Worm (Caenorhabditis elegans) whole organism, early embryonic: ENCODE measurements around the gene T22D1.1.

ENCODE experiments used
- F13C5.2 ChIP-seq: sonication (generic microtip); optimal IDR thresholded peaks from 2 replicates; lab custom pipeline; 2017; ENCODE audit warnings: mild to moderate bottlenecking, missing genetic modification characterization, inconsistent platforms, missing compliant biosample characterization
- aly-1 ChIP-seq: sonication (generic microtip); optimal IDR thresholded peaks from 2 replicates; lab custom pipeline; 2016; ENCODE audit warnings: missing genetic modification characterization, missing compliant biosample characterization
- ama-1 ChIP-seq: fragments of 150-350 bp; optimal IDR thresholded peaks from 2 replicates; lab custom pipeline; 2014
- ceh-36 ChIP-seq: sonication (generic microtip); optimal IDR thresholded peaks from 2 replicates; lab custom pipeline; 2016; ENCODE audit warnings: missing genetic modification characterization, inconsistent platforms, missing compliant biosample characterization
- ets-7 ChIP-seq: sonication (generic microtip); optimal IDR thresholded peaks from 2 replicates; lab custom pipeline; 2016; ENCODE audit warnings: missing genotype, missing genetic modification characterization, missing compliant biosample characterization
- hmg-4 ChIP-seq: fragments of 200-800 bp; sonication (Bioruptor generic); optimal IDR thresholded peaks from 2 replicates; lab custom pipeline; 2018; ENCODE audit warnings: mild to moderate bottlenecking, missing genetic modification characterization, missing compliant biosample characterization
- hnd-1 ChIP-seq: sonication (generic microtip); optimal IDR thresholded peaks from 2 replicates; lab custom pipeline; 2016; ENCODE audit warnings: missing genetic modification characterization, missing compliant biosample characterization
- pes-1 ChIP-seq: fragments of 200-800 bp; sonication (Bioruptor generic); IDR thresholded peaks from 2 replicates; pipeline ENCODE4 v1.3.6; 2022; ENCODE audit warnings: missing genetic modification reagents, missing genetic modification characterization, missing compliant biosample characterization
- scrt-1 ChIP-seq: fragments of 200-800 bp; sonication (Bioruptor generic); IDR thresholded peaks from 2 replicates; pipeline ENCODE4 v1.3.6; 2022; ENCODE audit warnings: missing genetic modification characterization, missing compliant biosample characterization
- sea-1 ChIP-seq: fragments of 200-800 bp; sonication (Bioruptor generic); conservative IDR thresholded peaks from 2 replicates; pipeline ENCODE4 v1.3.6; 2022; ENCODE audit warnings: missing genetic modification characterization, missing compliant biosample characterization
- tbx-11 ChIP-seq: fragments of 200-800 bp; sonication (Bioruptor generic); IDR thresholded peaks from 2 replicates; pipeline ENCODE4 v1.3.6; 2022; ENCODE audit warnings: missing genetic modification characterization, missing compliant biosample characterization
- tbx-37 ChIP-seq: fragments of 200-800 bp; sonication (Bioruptor generic); conservative IDR thresholded peaks from 2 replicates; pipeline ENCODE4 v1.3.6; 2022; ENCODE audit warnings: missing genetic modification reagents, missing genetic modification characterization, missing compliant biosample characterization

ce11 chrIV:6925520-6925919 lies 2.4 kb downstream of the T22D1.1 start:
- TF ChIP-seq ama-1 (lab: Kevin White, UChicago), result no peak
- TF ChIP-seq sea-1 (GFP tag; lab: Robert Waterston, UW), result no peak
- no peak for TF ChIP-seq scrt-1 (GFP tag; lab: Robert Waterston, UW)
- no peak for TF ChIP-seq aly-1
- TF ChIP-seq hnd-1 (tag; lab: Kevin White, UChicago), result no peak
- no peak for TF ChIP-seq tbx-37 (GFP tag; lab: Robert Waterston, UW)
- no peak for TF ChIP-seq hmg-4 (GFP tag; lab: Kevin White, UChicago)
- no peak for TF ChIP-seq pes-1
- TF ChIP-seq ceh-36 (tag; lab: Kevin White, UChicago), result no peak
- no peak for TF ChIP-seq tbx-11 (GFP tag; lab: Robert Waterston, UW)
- no peak for TF ChIP-seq F13C5.2
- no peak for TF ChIP-seq ets-7 (tag; lab: Kevin White, UChicago)
